Worm (Caenorhabditis elegans): ENCODE measurements around the gene srg-11.

Gene srg-11

DNA sequence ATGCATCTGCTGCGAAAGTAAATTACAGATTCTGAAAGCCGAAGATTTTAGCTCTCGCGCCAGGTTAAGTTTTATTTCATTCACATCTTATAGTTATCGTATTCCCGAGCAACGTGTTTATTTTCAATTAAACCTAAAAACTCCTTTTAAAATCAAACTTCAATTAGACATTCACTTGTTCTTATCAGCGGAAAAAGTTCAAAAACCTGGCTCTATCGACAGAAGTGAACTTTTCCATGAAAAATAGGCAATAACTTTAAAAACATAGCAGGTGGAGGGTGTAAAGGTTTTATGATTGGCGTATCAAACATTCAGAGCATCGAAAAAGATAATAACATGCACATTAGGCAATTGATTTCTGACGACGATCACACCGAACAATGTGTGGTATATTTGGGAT lies 9.2 kb downstream of the srg-11 start, which contains the start of gene ppat-1:
ppat-1 (plus strand) TSS at position 316 of the 400 bp plus-strand sequence.
- no peak for TF ChIP-seq tra-4 (tag; optimal IDR thresholded peaks at IDR 0.05)
- TF ChIP-seq ceh-36 (tag; optimal IDR thresholded peaks at IDR 0.05), result no peak
- TF ChIP-seq flt-1 (GFP tag; IDR thresholded peaks at IDR 0.05), result no peak
- TF ChIP-seq B0310.2 (tag; optimal IDR thresholded peaks at IDR 0.05), result no peak
- TF ChIP-seq hmbx-1 (tag; optimal IDR thresholded peaks at IDR 0.05), result no peak
- no peak for TF ChIP-seq tbx-11 (GFP tag; IDR thresholded peaks at IDR 0.05)
- no peak for TF ChIP-seq hnd-1 (tag; optimal IDR thresholded peaks at IDR 0.05)

DNA sequence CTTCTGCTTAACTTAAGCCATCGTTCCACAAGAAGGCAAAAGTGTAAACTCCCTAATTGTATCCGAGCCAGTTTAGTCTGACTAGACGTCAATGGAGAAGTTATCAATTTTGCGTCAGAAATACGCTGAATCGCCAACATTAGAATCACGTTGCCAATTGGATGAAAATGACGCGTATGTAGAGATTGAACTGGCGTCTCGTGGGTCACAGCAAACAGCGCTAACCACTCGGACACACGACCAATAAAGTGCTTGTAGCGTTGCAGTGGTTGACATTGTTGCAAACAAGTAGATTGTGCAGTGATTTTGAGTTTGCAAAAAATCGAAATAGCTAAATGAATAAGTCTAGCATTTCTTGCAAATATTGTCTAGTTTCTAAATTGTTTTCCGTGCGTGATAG lies 9.8 kb downstream of the srg-11 start:
- TF ChIP-seq ama-1 (optimal IDR thresholded peaks at IDR 0.05) (no peak), scrt-1 (GFP tag; IDR thresholded peaks at IDR 0.05) (peak; percentile 88), ets-7 (tag; optimal IDR thresholded peaks at IDR 0.05) (peak; percentile 32), aly-1 (tag; optimal IDR thresholded peaks at IDR 0.05) (peak; percentile 13), hmg-4 (GFP tag; optimal IDR thresholded peaks at IDR 0.05) (peak; percentile 91), hnd-1 (tag; optimal IDR thresholded peaks at IDR 0.05) (peak; percentile 64), flt-1 (GFP tag; IDR thresholded peaks at IDR 0.05) (peak; percentile 76), B0310.2 (tag; optimal IDR thresholded peaks at IDR 0.05) (peak; percentile 69), pes-1 (GFP tag; IDR thresholded peaks at IDR 0.05) (no peak), ceh-13 (GFP tag; optimal IDR thresholded peaks at IDR 0.05) (peak; percentile 80), F13C5.2 (tag; optimal IDR thresholded peaks at IDR 0.05) (peak; percentile 41), hmbx-1 (tag; optimal IDR thresholded peaks at IDR 0.05) (peak; percentile 44), tbx-11 (GFP tag; IDR thresholded peaks at IDR 0.05) (peak; percentile 83), tbx-37 (GFP tag; conservative IDR thresholded peaks at IDR 0.05) (peak; percentile 76), tra-4 (tag; optimal IDR thresholded peaks at IDR 0.05) (peak; percentile 76), sea-1 (GFP tag; conservative IDR thresholded peaks at IDR 0.05) (no peak; the same call in 1 of the 2 replicates), ceh-36 (tag; optimal IDR thresholded peaks at IDR 0.05) (peak; percentile 84)

DNA sequence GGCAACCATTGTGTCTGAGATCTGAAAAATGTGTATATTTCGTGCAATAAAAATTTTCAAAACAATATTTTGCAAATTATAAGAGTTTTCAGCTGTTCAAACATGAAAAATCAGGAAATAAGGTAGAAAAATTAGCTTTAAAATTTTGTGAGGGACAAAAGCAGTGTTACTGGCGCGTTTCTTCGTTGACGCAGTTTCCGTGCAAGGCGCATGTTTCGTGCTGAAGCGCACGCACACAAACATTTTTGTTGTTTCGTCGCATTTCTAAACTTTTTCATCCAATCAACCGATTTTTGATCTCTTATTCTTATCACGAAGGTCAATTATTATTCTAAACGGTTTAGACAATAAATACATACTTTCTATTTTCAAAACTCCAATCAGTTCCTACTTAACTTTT lies 13.5 kb downstream of the srg-11 start, which contains the start of gene nifk-1:
nifk-1 (minus strand) TSS at position 27 of the 400 bp plus-strand sequence.
- no peak for TF ChIP-seq tbx-11 (GFP tag; IDR thresholded peaks at IDR 0.05)
- TF ChIP-seq hmbx-1 (tag; optimal IDR thresholded peaks at IDR 0.05), result no peak
- peak; percentile 34; the same call in 1 of the 2 replicates for TF ChIP-seq scrt-1 (GFP tag; IDR thresholded peaks at IDR 0.05)
- TF ChIP-seq tra-4 (tag; optimal IDR thresholded peaks at IDR 0.05), result no peak
- TF ChIP-seq F13C5.2 (tag; optimal IDR thresholded peaks at IDR 0.05), result peak; percentile 60
- peak; percentile 38; the same call in 1 of the 2 replicates for TF ChIP-seq tbx-37 (GFP tag; conservative IDR thresholded peaks at IDR 0.05)
- TF ChIP-seq sea-1 (GFP tag; conservative IDR thresholded peaks at IDR 0.05), result 0 out of 2 replicates have a peak, but pooled peaks have one; percentile 5
- no peak for TF ChIP-seq hnd-1 (tag; optimal IDR thresholded peaks at IDR 0.05)

DNA sequence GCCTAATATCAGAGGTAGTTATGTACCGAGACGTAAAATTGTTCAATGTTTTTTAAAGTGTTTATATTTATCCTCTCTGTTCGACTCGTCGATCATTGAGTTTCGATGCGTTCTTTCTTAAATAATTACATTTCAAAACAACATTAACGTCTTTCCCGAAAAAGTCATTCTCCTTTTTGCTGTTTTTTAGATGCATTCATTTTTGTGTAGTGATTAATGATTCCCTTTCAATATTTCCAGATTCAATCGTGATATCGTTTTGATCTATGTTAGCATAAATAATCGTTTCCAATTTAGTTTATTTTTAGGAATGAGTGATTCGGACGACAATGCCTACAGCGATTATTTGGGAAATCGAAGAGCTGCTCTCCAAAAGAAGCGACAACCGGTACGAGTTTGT lies 13.9 kb downstream of the srg-11 start, which contains the start of gene T04A8.8:
T04A8.8 (plus strand) TSS at position 301 of the 400 bp plus-strand sequence.
- TF ChIP-seq ceh-36 (tag; optimal IDR thresholded peaks at IDR 0.05), result no peak
- TF ChIP-seq sea-1 (GFP tag; conservative IDR thresholded peaks at IDR 0.05), result no peak
- TF ChIP-seq scrt-1 (GFP tag; IDR thresholded peaks at IDR 0.05), result no peak
- TF ChIP-seq hmg-4 (GFP tag; optimal IDR thresholded peaks at IDR 0.05), result no peak
- TF ChIP-seq ceh-13 (GFP tag; optimal IDR thresholded peaks at IDR 0.05), result no peak
- TF ChIP-seq tbx-11 (GFP tag; IDR thresholded peaks at IDR 0.05), result no peak
- no peak for TF ChIP-seq F13C5.2 (tag; optimal IDR thresholded peaks at IDR 0.05)
- TF ChIP-seq hmbx-1 (tag; optimal IDR thresholded peaks at IDR 0.05), result no peak
- no peak for TF ChIP-seq ama-1 (optimal IDR thresholded peaks at IDR 0.05)
- TF ChIP-seq tbx-37 (GFP tag; conservative IDR thresholded peaks at IDR 0.05), result no peak
- TF ChIP-seq hnd-1 (tag; optimal IDR thresholded peaks at IDR 0.05), result no peak
- TF ChIP-seq tra-4 (tag; optimal IDR thresholded peaks at IDR 0.05), result no peak
- no peak for TF ChIP-seq pes-1 (GFP tag; IDR thresholded peaks at IDR 0.05)
- TF ChIP-seq flt-1 (GFP tag; IDR thresholded peaks at IDR 0.05), result no peak
- no peak for TF ChIP-seq B0310.2 (tag; optimal IDR thresholded peaks at IDR 0.05)
- no peak for TF ChIP-seq aly-1 (tag; optimal IDR thresholded peaks at IDR 0.05)
- TF ChIP-seq ets-7 (tag; optimal IDR thresholded peaks at IDR 0.05), result no peak

DNA sequence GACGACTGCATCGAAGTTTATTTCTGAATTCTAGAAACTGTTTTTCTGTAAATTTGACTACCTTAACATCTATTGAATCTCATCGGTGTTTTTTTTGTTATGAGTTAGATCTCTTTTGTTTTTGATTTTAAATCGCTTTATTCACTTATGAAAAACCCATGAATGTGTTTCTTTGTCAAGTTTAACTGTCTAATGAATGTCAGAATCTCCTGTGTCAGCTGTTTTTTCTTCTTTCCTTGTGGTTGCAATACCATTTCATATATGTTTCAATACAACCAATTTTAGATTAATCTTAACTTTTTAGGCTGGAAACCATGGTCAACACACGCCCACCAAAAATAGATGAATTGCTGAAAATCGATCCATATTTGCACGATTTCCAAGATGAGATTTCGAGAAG lies 15.2 kb downstream of the srg-11 start, which contains the start of gene T04A8.7:
T04A8.7 (plus strand) TSS at position 301 of the 400 bp plus-strand sequence.
- TF ChIP-seq flt-1 (GFP tag; IDR thresholded peaks at IDR 0.05), result no peak
- TF ChIP-seq tbx-37 (GFP tag; conservative IDR thresholded peaks at IDR 0.05), result no peak
- no peak for TF ChIP-seq aly-1 (tag; optimal IDR thresholded peaks at IDR 0.05)
- no peak for TF ChIP-seq F13C5.2 (tag; optimal IDR thresholded peaks at IDR 0.05)
- no peak for TF ChIP-seq hmbx-1 (tag; optimal IDR thresholded peaks at IDR 0.05)
- no peak for TF ChIP-seq tbx-11 (GFP tag; IDR thresholded peaks at IDR 0.05)
- TF ChIP-seq pes-1 (GFP tag; IDR thresholded peaks at IDR 0.05), result no peak
- TF ChIP-seq sea-1 (GFP tag; conservative IDR thresholded peaks at IDR 0.05), result no peak
- no peak for TF ChIP-seq hmg-4 (GFP tag; optimal IDR thresholded peaks at IDR 0.05)
- no peak for TF ChIP-seq hnd-1 (tag; optimal IDR thresholded peaks at IDR 0.05)
- TF ChIP-seq scrt-1 (GFP tag; IDR thresholded peaks at IDR 0.05), result no peak
- TF ChIP-seq B0310.2 (tag; optimal IDR thresholded peaks at IDR 0.05), result no peak
- TF ChIP-seq tra-4 (tag; optimal IDR thresholded peaks at IDR 0.05), result no peak
- TF ChIP-seq ceh-13 (GFP tag; optimal IDR thresholded peaks at IDR 0.05), result no peak

DNA sequence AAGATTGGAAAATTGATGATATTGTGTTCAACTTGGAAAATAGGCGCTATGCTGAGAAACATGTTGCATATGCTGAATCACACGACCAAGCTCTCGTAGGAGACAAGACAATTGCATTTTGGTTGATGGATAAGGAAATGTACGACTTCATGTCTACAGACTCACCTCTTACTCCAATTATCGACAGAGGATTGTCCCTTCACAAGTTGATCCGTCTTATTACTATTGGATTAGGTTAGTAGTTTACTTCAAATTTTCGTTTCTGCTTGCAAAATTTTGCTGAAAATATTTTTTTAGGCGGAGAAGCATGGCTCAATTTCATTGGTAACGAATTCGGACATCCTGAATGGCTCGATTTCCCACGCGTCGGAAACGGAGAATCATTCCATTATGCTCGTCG lies 17.1 kb downstream of the srg-11 start:
- TF ChIP-seq hnd-1 (tag; optimal IDR thresholded peaks at IDR 0.05) (no peak), ets-7 (tag; optimal IDR thresholded peaks at IDR 0.05) (no peak), pes-1 (GFP tag; IDR thresholded peaks at IDR 0.05) (no peak), tbx-37 (GFP tag; conservative IDR thresholded peaks at IDR 0.05) (no peak), aly-1 (tag; optimal IDR thresholded peaks at IDR 0.05) (no peak), F13C5.2 (tag; optimal IDR thresholded peaks at IDR 0.05) (no peak), ceh-36 (tag; optimal IDR thresholded peaks at IDR 0.05) (no peak), hmg-4 (GFP tag; optimal IDR thresholded peaks at IDR 0.05) (no peak), ceh-13 (GFP tag; optimal IDR thresholded peaks at IDR 0.05) (no peak), scrt-1 (GFP tag; IDR thresholded peaks at IDR 0.05) (no peak), tra-4 (tag; optimal IDR thresholded peaks at IDR 0.05) (no peak), tbx-11 (GFP tag; IDR thresholded peaks at IDR 0.05) (no peak), sea-1 (GFP tag; conservative IDR thresholded peaks at IDR 0.05) (no peak), ama-1 (optimal IDR thresholded peaks at IDR 0.05) (no peak)

DNA sequence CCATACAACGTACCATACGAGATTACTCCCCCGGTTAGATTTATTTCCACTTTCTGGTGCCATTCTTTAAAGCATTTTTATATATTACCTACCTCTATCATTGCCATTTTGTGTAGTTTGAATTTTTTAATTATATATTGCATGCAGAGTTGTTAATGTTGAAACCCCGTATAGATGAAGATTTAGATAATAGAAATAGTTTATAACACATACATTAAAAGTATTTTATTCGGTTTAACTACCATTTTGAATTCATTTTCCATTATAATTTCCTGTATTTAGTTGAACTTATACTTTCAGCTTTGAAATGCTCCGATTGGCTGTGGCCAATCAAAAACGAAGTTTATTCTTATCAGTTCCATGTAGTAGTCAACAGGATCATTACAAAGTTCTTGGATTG lies 18.0 kb downstream of the srg-11 start, which contains the start of gene dnj-18:
dnj-18 (plus strand) TSS at position 301 of the 400 bp plus-strand sequence.
- TF ChIP-seq scrt-1 (GFP tag; IDR thresholded peaks at IDR 0.05), result no peak
- TF ChIP-seq hmg-4 (GFP tag; optimal IDR thresholded peaks at IDR 0.05), result no peak
- no peak for TF ChIP-seq hnd-1 (tag; optimal IDR thresholded peaks at IDR 0.05)
- no peak for TF ChIP-seq pes-1 (GFP tag; IDR thresholded peaks at IDR 0.05)
- no peak for TF ChIP-seq tbx-11 (GFP tag; IDR thresholded peaks at IDR 0.05)
- no peak for TF ChIP-seq ets-7 (tag; optimal IDR thresholded peaks at IDR 0.05)
- TF ChIP-seq tra-4 (tag; optimal IDR thresholded peaks at IDR 0.05), result no peak
- TF ChIP-seq aly-1 (tag; optimal IDR thresholded peaks at IDR 0.05), result no peak
- TF ChIP-seq ceh-13 (GFP tag; optimal IDR thresholded peaks at IDR 0.05), result no peak
- no peak for TF ChIP-seq tbx-37 (GFP tag; conservative IDR thresholded peaks at IDR 0.05)
- no peak for TF ChIP-seq flt-1 (GFP tag; IDR thresholded peaks at IDR 0.05)
- TF ChIP-seq ceh-36 (tag; optimal IDR thresholded peaks at IDR 0.05), result no peak
- no peak for TF ChIP-seq ama-1 (optimal IDR thresholded peaks at IDR 0.05)
